Worm (Caenorhabditis elegans): ENCODE data around the gene abu-13.

Gene abu-13

ce11 chrIII:6900609-6901008, 45.1 kb downstream of the abu-13 start (continued):
- TF ChIP-seq gei-8 (GFP tag; optimal IDR thresholded peaks at IDR 0.05) (no peak), lsy-2 (tag; optimal IDR thresholded peaks at IDR 0.05) (no peak), T20F7.1 (GFP tag; optimal IDR thresholded peaks at IDR 0.05) (peak; percentile 31), php-3 (GFP tag; IDR thresholded peaks at IDR 0.05) (peak; percentile 59), lin-38 (GFP tag; IDR thresholded peaks at IDR 0.05) (peak; percentile 45), skn-1 (tag; optimal IDR thresholded peaks at IDR 0.05) (no peak), lin-29 (GFP tag; IDR thresholded peaks at IDR 0.05) (no peak), nhr-76 (tag; optimal IDR thresholded peaks at IDR 0.05) (no peak)

ce11 chrIII:6898518-6898917, 47.2 kb downstream of the abu-13 start:
- TF ChIP-seq ctbp-1 (GFP tag; IDR thresholded peaks at IDR 0.05) (no peak), Y5F2A.4 (GFP tag; optimal IDR thresholded peaks at IDR 0.05) (no peak), php-3 (GFP tag; IDR thresholded peaks at IDR 0.05) (0 out of 2 replicates have a peak, but pooled peaks have one; percentile 38), dmd-9 (GFP tag; IDR thresholded peaks at IDR 0.05) (no peak), D1046.2 (GFP tag; IDR thresholded peaks at IDR 0.05) (no peak), hlh-30 (tag; optimal IDR thresholded peaks at IDR 0.05; ENCODE audit: insufficient read depth) (peak; percentile 84), duxl-1 (tag; optimal IDR thresholded peaks at IDR 0.05; ENCODE audit: poor library complexity) (no peak), F44E2.7 (GFP tag; IDR thresholded peaks at IDR 0.05) (no peak), T26A8.4 (GFP tag; IDR thresholded peaks at IDR 0.05) (no peak), aha-1 (tag) (no peak), ces-1 (GFP tag; optimal IDR thresholded peaks at IDR 0.05) (no peak), F37D6.2 (tag; optimal IDR thresholded peaks at IDR 0.05) (no peak), ZK337.2 (GFP tag; IDR thresholded peaks at IDR 0.05) (no peak), mdl-1 (tag; optimal IDR thresholded peaks at IDR 0.05) (peak in 1 of 2 experiments; percentile 52), nhr-48 (tag; optimal IDR thresholded peaks at IDR 0.05) (peak; percentile 47), sdz-12 (GFP tag; optimal IDR thresholded peaks at IDR 0.05) (no peak), spr-1 (tag; optimal IDR thresholded peaks at IDR 0.05) (no peak), mdt-29 (GFP tag; IDR thresholded peaks at IDR 0.05) (no peak), attf-4 (tag; optimal IDR thresholded peaks at IDR 0.05) (no peak), lim-7 (GFP tag; IDR thresholded peaks at IDR 0.05) (no peak), lir-3 (tag; optimal IDR thresholded peaks at IDR 0.05) (no peak), ceh-82 (tag; optimal IDR thresholded peaks at IDR 0.05) (no peak), hmg-1.1 (GFP tag; IDR thresholded peaks at IDR 0.05) (no peak), T20F7.1 (GFP tag; optimal IDR thresholded peaks at IDR 0.05) (peak; percentile 51), nhr-111 (GFP tag; optimal IDR thresholded peaks at IDR 0.05) (no peak), zag-1 (tag; optimal IDR thresholded peaks at IDR 0.05) (no peak), egl-43 (GFP tag; IDR thresholded peaks at IDR 0.05) (no peak), zip-2 (tag; optimal IDR thresholded peaks at IDR 0.05) (no peak), fos-1 (tag; optimal IDR thresholded peaks at IDR 0.05) (no peak), nhr-42 (GFP tag; IDR thresholded peaks at IDR 0.05) (no peak), zfp-3 (GFP tag; conservative IDR thresholded peaks at IDR 0.05) (0 out of 2 replicates have a peak, but pooled peaks have one; percentile 16), pha-4 (GFP tag; IDR thresholded peaks at IDR 0.05) (no peak), pha-4 (tag; optimal IDR thresholded peaks at IDR 0.05) (no peak), ceh-32 (tag; optimal IDR thresholded peaks at IDR 0.05; ENCODE audit: poor library complexity) (no peak), unc-39 (tag; optimal IDR thresholded peaks at IDR 0.05) (no peak), zip-11 (GFP tag; IDR thresholded peaks at IDR 0.05) (no peak), mxl-2 (GFP tag; conservative IDR thresholded peaks at IDR 0.05) (peak; percentile 60), hlh-11 (tag; optimal IDR thresholded peaks at IDR 0.05) (peak; percentile 81), jun-1 (tag; optimal IDR thresholded peaks at IDR 0.05) (no peak), nhr-10 (tag; optimal IDR thresholded peaks at IDR 0.05) (no peak), lin-39 (tag; optimal IDR thresholded peaks at IDR 0.05) (no peak), mep-1 (tag; optimal IDR thresholded peaks at IDR 0.05) (peak; percentile 39), ztf-11 (tag; optimal IDR thresholded peaks at IDR 0.05) (no peak), F26F4.8 (GFP tag; conservative IDR thresholded peaks at IDR 0.05) (no peak), lin-1 (GFP tag; IDR thresholded peaks at IDR 0.05) (0 out of 2 replicates have a peak, but pooled peaks have one; percentile 31)

All from whole organism, L4 larva.